Fruit fly (Drosophila melanogaster): ENCODE measurements around the gene CG12983.
A peak's percentile ranks its signal among the peaks of the same experiment; 100 is the strongest.

The CG12983 gene

dm6 chr3L:21007364-21008254 is 41.0 kb upstream of the CG12983 start (continued):
- TF ChIP-seq CG11093 (GFP tag; IDR thresholded peaks at IDR 0.05) (no peak), dmrt99B (tag; optimal IDR thresholded peaks at IDR 0.05) (no peak), HLH54F (GFP tag; optimal IDR thresholded peaks at IDR 0.05) (no peak), Ada2b (GFP tag; IDR thresholded peaks at IDR 0.05) (no peak), CG32767 (GFP tag; IDR thresholded peaks at IDR 0.05) (no peak), sc (optimal IDR thresholded peaks at IDR 0.05) (no peak), sc (GFP tag; optimal IDR thresholded peaks at IDR 0.05) (peak; percentile 39), CG2116 (GFP tag; optimal IDR thresholded peaks at IDR 0.05) (peak; percentile 15), slp2 (GFP tag; optimal IDR thresholded peaks at IDR 0.05) (no peak), Scr (GFP tag; IDR thresholded peaks at IDR 0.05; ENCODE audit: partially characterized antibody) (no peak), CG31441 (GFP tag; IDR thresholded peaks at IDR 0.05) (no peak), kay (GFP tag; optimal IDR thresholded peaks at IDR 0.05) (no peak), Camta (GFP tag; optimal IDR thresholded peaks at IDR 0.05) (peak; percentile 19), luna (GFP tag; optimal IDR thresholded peaks at IDR 0.05) (no peak), CG10147 (GFP tag; optimal IDR thresholded peaks at IDR 0.05) (no peak), psq (GFP tag; optimal IDR thresholded peaks at IDR 0.05) (peak; percentile 94), Antp (GFP tag; optimal IDR thresholded peaks at IDR 0.05) (no peak), br (optimal IDR thresholded peaks at IDR 0.05) (no peak), bbx (GFP tag; IDR thresholded peaks at IDR 0.05; ENCODE audit: partially characterized antibody) (no peak), klu (GFP tag; IDR thresholded peaks at IDR 0.05) (no peak), CG15479 (GFP tag; optimal IDR thresholded peaks at IDR 0.05) (peak; percentile 86), CG34376 (GFP tag; optimal IDR thresholded peaks at IDR 0.05) (no peak), CG17359 (tag; optimal IDR thresholded peaks at IDR 0.05) (peak; percentile 65), yki (optimal IDR thresholded peaks at IDR 0.05) (no peak), CG34224 (GFP tag; IDR thresholded peaks at IDR 0.05; ENCODE audit: partially characterized antibody) (no peak), ro (GFP tag; IDR thresholded peaks at IDR 0.05) (no peak), CG15514 (GFP tag; optimal IDR thresholded peaks at IDR 0.05) (no peak), Six4 (GFP tag; optimal IDR thresholded peaks at IDR 0.05) (no peak), CG13296 (GFP tag; optimal IDR thresholded peaks at IDR 0.05) (no peak), Dad (GFP tag; optimal IDR thresholded peaks at IDR 0.05) (peak; percentile 2), Dref (GFP tag; IDR thresholded peaks at IDR 0.05) (no peak), ci (GFP tag; IDR thresholded peaks at IDR 0.05) (peak; percentile 57; the same call in 1 of the 3 replicates), CG11723 (GFP tag; optimal IDR thresholded peaks at IDR 0.05) (peak; percentile 10), chn (GFP tag; optimal IDR thresholded peaks at IDR 0.05) (no peak), gcm (GFP tag; optimal IDR thresholded peaks at IDR 0.05) (no peak), CG17829 (tag; optimal IDR thresholded peaks at IDR 0.05) (no peak), Blimp-1 (GFP tag; optimal IDR thresholded peaks at IDR 0.05) (peak; percentile 90), h (optimal IDR thresholded peaks at IDR 0.05) (no peak), Bgb (GFP tag; IDR thresholded peaks at IDR 0.05; ENCODE audit: partially characterized antibody) (no peak), CG1024 (GFP tag; IDR thresholded peaks at IDR 0.05) (no peak), CG10431 (GFP tag; optimal IDR thresholded peaks at IDR 0.05) (no peak), Fer1 (GFP tag; optimal IDR thresholded peaks at IDR 0.05) (no peak), CG15011 (GFP tag; optimal IDR thresholded peaks at IDR 0.05) (peak; percentile 2), CG14050 (GFP tag; IDR thresholded peaks at IDR 0.05) (no peak), H2.0 (GFP tag; IDR thresholded peaks at IDR 0.05) (no peak), Ravus (GFP tag; IDR thresholded peaks at IDR 0.05) (no peak), Oaz (GFP tag; IDR thresholded peaks at IDR 0.05) (no peak), CG12769 (tag; optimal IDR thresholded peaks at IDR 0.05) (no peak), shn (GFP tag; optimal IDR thresholded peaks at IDR 0.05) (no peak), mirr (GFP tag; optimal IDR thresholded peaks at IDR 0.05) (no peak), CG17328 (GFP tag; IDR thresholded peaks at IDR 0.05) (no peak)
